Worm (Caenorhabditis elegans) whole organism, L2 larva: Measurements from ENCODE around the gene rhy-1.

Experiments
- C34F6.9 ChIP-seq: fragments of 150-350 bp; optimal IDR thresholded peaks from 2 replicates; lab custom pipeline; 2014; ENCODE audit warnings: missing biosample characterization, missing genetic modification characterization
- F13H6.1 ChIP-seq: sonication (generic microtip); optimal IDR thresholded peaks from 2 replicates; lab custom pipeline; 2016; ENCODE audit warnings: missing genetic modification characterization, missing compliant biosample characterization
- Y55F3AM.14 ChIP-seq: fragments of 200-800 bp; sonication (Bioruptor generic); optimal IDR thresholded peaks from 2 replicates; lab custom pipeline; 2018; ENCODE audit warnings: mild to moderate bottlenecking, missing genetic modification characterization, missing compliant biosample characterization
- alr-1 ChIP-seq: fragments of 150-350 bp; optimal IDR thresholded peaks from 2 replicates; lab custom pipeline; 2014; ENCODE audit warnings: missing biosample characterization, missing genetic modification characterization
- aly-2 ChIP-seq: fragments of 150-350 bp; optimal IDR thresholded peaks from 2 replicates; lab custom pipeline; 2014; ENCODE audit warnings: missing biosample characterization, missing genetic modification characterization
- ama-1 ChIP-seq: fragments of 150-350 bp; optimal IDR thresholded peaks from 2 replicates; lab custom pipeline; 2018; ENCODE audit warnings: inconsistent platforms
- blmp-1 ChIP-seq: sonication (generic microtip); optimal IDR thresholded peaks from 2 replicates; lab custom pipeline; 2017; ENCODE audit warnings: missing genetic modification characterization, mild to moderate bottlenecking, missing compliant biosample characterization, antibody characterized with exemption, moderate library complexity; ENCODE audit not compliant: insufficient read depth
- ceh-16 ChIP-seq: fragments of 150-350 bp; optimal IDR thresholded peaks from 2 replicates; lab custom pipeline; 2014; ENCODE audit warnings: missing biosample characterization, missing genetic modification characterization
- ceh-82 ChIP-seq: fragments of 150-350 bp; optimal IDR thresholded peaks from 2 replicates; lab custom pipeline; 2014; ENCODE audit warnings: missing biosample characterization, missing genetic modification characterization
- crh-2 ChIP-seq: sonication (generic microtip); optimal IDR thresholded peaks from 2 replicates; lab custom pipeline; 2017; ENCODE audit warnings: missing biosample characterization, missing genetic modification characterization
- dmd-4 ChIP-seq: sonication (generic microtip); optimal IDR thresholded peaks from 2 replicates; lab custom pipeline; 2017; ENCODE audit warnings: missing biosample characterization, missing genetic modification characterization
- egl-27 ChIP-seq: sonication (generic microtip); optimal IDR thresholded peaks from 3 replicates; lab custom pipeline; 2017; ENCODE audit warnings: missing biosample characterization, missing genetic modification reagents, missing genetic modification characterization
- elt-1 ChIP-seq: fragments of 150-350 bp; optimal IDR thresholded peaks from 2 replicates; lab custom pipeline; 2014; ENCODE audit warnings: missing biosample characterization, missing genetic modification characterization
- fos-1 ChIP-seq: fragments of 150-350 bp; optimal IDR thresholded peaks from 2 replicates; lab custom pipeline; 2014; ENCODE audit warnings: missing biosample characterization, missing genetic modification characterization
- gmeb-1 ChIP-seq: fragments of 150-350 bp; optimal IDR thresholded peaks from 2 replicates; lab custom pipeline; 2014; ENCODE audit warnings: missing biosample characterization, missing genetic modification characterization
- lin-11 ChIP-seq: fragments of 150-350 bp; sonication (generic microtip); optimal IDR thresholded peaks from 2 replicates; lab custom pipeline; 2014; ENCODE audit warnings: missing biosample characterization, missing genetic modification characterization, inconsistent platforms, mixed read lengths
- lin-39 ChIP-seq: fragments of 150-350 bp; optimal IDR thresholded peaks from 2 replicates; lab custom pipeline; 2014; ENCODE audit warnings: missing biosample characterization, missing genetic modification reagents, missing genetic modification characterization
- mab-5 ChIP-seq: fragments of 150-350 bp; optimal IDR thresholded peaks from 2 replicates; lab custom pipeline; 2014; ENCODE audit warnings: missing biosample characterization, missing genetic modification characterization
- mbf-1 ChIP-seq: sonication (generic microtip); optimal IDR thresholded peaks from 2 replicates; lab custom pipeline; 2017; ENCODE audit warnings: missing biosample characterization, missing genetic modification characterization
- mdl-1 ChIP-seq, 2 experiments: fragments of 150-350 bp in 1 of 2; sonication (generic microtip) in 1 of 2; optimal IDR thresholded peaks; 2 replicates each; lab custom pipeline; 2017; ENCODE audit warnings: missing biosample characterization in 2 of 2, missing genetic modification characterization in 2 of 2
- nhr-10 ChIP-seq: sonication (generic microtip); optimal IDR thresholded peaks from 2 replicates; lab custom pipeline; 2017; ENCODE audit warnings: missing biosample characterization, missing genetic modification characterization
- nhr-11 ChIP-seq: fragments of 150-350 bp; optimal IDR thresholded peaks from 2 replicates; lab custom pipeline; 2014; ENCODE audit warnings: missing biosample characterization, missing genetic modification characterization
- nhr-12 ChIP-seq: fragments of 150-350 bp; optimal IDR thresholded peaks from 2 replicates; lab custom pipeline; 2014; ENCODE audit warnings: missing biosample characterization, missing genetic modification characterization
- nhr-129 ChIP-seq: fragments of 150-350 bp; optimal IDR thresholded peaks from 2 replicates; lab custom pipeline; 2014; ENCODE audit warnings: missing biosample characterization, missing genetic modification characterization
- nhr-21 ChIP-seq: fragments of 150-350 bp; optimal IDR thresholded peaks from 2 replicates; lab custom pipeline; 2014; ENCODE audit warnings: missing biosample characterization, missing genetic modification characterization
- nhr-23 ChIP-seq: fragments of 150-350 bp; optimal IDR thresholded peaks from 2 replicates; lab custom pipeline; 2014; ENCODE audit warnings: missing biosample characterization, missing genetic modification reagents, missing genetic modification characterization
- nhr-237 ChIP-seq: fragments of 150-350 bp; optimal IDR thresholded peaks from 2 replicates; lab custom pipeline; 2014; ENCODE audit warnings: missing biosample characterization, missing genetic modification characterization
- nhr-25 ChIP-seq: fragments of 150-350 bp; sonication (generic microtip); optimal IDR thresholded peaks from 3 replicates; lab custom pipeline; 2014; ENCODE audit warnings: missing biosample characterization, missing genetic modification characterization
- nhr-6 ChIP-seq: fragments of 150-350 bp; optimal IDR thresholded peaks from 2 replicates; lab custom pipeline; 2014; ENCODE audit warnings: missing biosample characterization, missing genetic modification characterization
- nhr-77 ChIP-seq: fragments of 150-350 bp; optimal IDR thresholded peaks from 2 replicates; lab custom pipeline; 2014; ENCODE audit warnings: missing biosample characterization, missing genetic modification characterization
- peb-1 ChIP-seq: fragments of 150-350 bp; optimal IDR thresholded peaks from 2 replicates; lab custom pipeline; 2014; ENCODE audit warnings: missing biosample characterization, missing genetic modification characterization
- sem-4 ChIP-seq: fragments of 150-350 bp; optimal IDR thresholded peaks from 2 replicates; lab custom pipeline; 2014; ENCODE audit warnings: missing biosample characterization, missing genetic modification reagents, missing genetic modification characterization
- skn-1 ChIP-seq: sonication (generic microtip); optimal IDR thresholded peaks from 2 replicates; lab custom pipeline; 2017; ENCODE audit warnings: missing biosample characterization, missing genetic modification characterization
- sma-9 ChIP-seq, 2 experiments: fragments of 150-350 bp in 1 of 2; sonication (generic microtip) in 1 of 2; optimal IDR thresholded peaks; 2 replicates each; lab custom pipeline; 2014 to 2016; ENCODE audit warnings: missing genetic modification characterization in 2 of 2, mild to moderate bottlenecking in 1 of 2, missing biosample characterization in 1 of 2, missing compliant biosample characterization in 1 of 2, missing genetic modification reagents in 1 of 2, moderate library complexity in 1 of 2
- snpc-4 ChIP-seq: fragments of 150-350 bp; optimal IDR thresholded peaks from 2 replicates; lab custom pipeline; 2014; ENCODE audit warnings: missing biosample characterization, missing genetic modification characterization
- unc-39 ChIP-seq: fragments of 150-350 bp; optimal IDR thresholded peaks from 2 replicates; lab custom pipeline; 2014; ENCODE audit warnings: missing biosample characterization, missing genetic modification characterization
- unc-55 ChIP-seq: fragments of 150-350 bp; sonication (generic microtip); optimal IDR thresholded peaks from 3 replicates; lab custom pipeline; 2014; ENCODE audit warnings: missing biosample characterization, missing genetic modification reagents, missing genetic modification characterization
- zag-1 ChIP-seq: fragments of 150-350 bp; optimal IDR thresholded peaks from 2 replicates; lab custom pipeline; 2014; ENCODE audit warnings: missing biosample characterization, missing genetic modification characterization
- ztf-4 ChIP-seq: fragments of 150-350 bp; optimal IDR thresholded peaks from 2 replicates; lab custom pipeline; 2014; ENCODE audit warnings: missing biosample characterization, missing genetic modification characterization

The rhy-1 gene

ce11 chrII:9141110-9141509 is 20.1 kb upstream of the rhy-1 start:
- no peak for TF ChIP-seq dmd-4 (tag; lab: Kevin White, UChicago)
- no peak for TF ChIP-seq nhr-10 (tag; lab: Kevin White, UChicago)
- TF ChIP-seq snpc-4 (tag; lab: Kevin White, UChicago) = no peak
- TF ChIP-seq zag-1 = no peak
- no peak for TF ChIP-seq nhr-12
- TF ChIP-seq peb-1 (tag; lab: Kevin White, UChicago) = no peak
- no peak for TF ChIP-seq alr-1
- TF ChIP-seq mab-5 = no peak
- no peak for TF ChIP-seq egl-27 (tag; lab: Kevin White, UChicago)

- no peak for TF ChIP-seq ceh-82
- no peak for TF ChIP-seq unc-39 (tag; lab: Kevin White, UChicago)
- TF ChIP-seq Y55F3AM.14 (GFP tag; lab: Kevin White, UChicago) = no peak
Observed at ce11 chrII:9143795-9144194, 17.4 kb upstream of the rhy-1 start.

DNA sequence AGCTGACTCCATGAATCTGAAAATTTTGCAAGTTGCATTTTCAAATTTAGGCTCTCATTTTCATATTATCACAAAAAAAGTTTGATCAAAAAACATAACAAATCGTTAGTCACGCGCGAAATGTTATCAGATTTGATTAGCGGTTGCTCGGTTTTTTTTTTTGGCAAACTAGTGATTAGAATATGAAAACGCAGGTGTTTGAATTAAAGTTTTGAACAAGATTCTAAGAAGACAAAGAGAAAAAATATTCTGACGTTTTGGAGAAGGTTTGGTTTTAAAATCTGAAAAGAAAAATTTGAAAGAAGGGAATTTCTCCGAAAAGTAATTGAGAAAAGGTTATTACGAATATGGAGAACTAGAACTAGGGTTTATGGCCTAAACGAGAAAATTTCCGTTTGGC is 16.8 kb upstream of the rhy-1 start:
- TF ChIP-seq nhr-77 (tag; lab: Kevin White, UChicago) = no peak
- no peak for TF ChIP-seq Y55F3AM.14 (GFP tag; lab: Kevin White, UChicago)
- no peak for TF ChIP-seq ama-1 (lab: Kevin White, UChicago)

DNA sequence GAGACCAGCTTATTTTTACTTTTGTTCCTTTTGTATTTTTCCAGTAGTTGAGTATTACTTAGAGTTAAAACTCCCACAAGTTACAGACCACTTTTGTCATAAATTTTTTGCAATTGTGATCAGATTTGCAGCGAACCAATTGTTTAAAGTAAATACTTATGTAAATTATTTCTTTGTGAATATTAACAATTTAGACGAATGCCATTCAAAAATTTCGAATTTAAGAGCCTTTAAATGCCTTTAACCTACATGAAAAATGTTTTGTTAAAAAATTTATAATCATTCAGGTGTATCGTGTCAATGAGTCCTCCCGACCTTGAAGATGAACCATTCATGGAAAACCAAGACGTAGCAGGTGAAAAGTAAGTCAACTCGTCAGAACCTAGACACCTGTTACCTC is 15.2 kb upstream of the rhy-1 start, which contains the start of gene W07A12.4:
Gene W07A12.4, plus strand, starts transcription at position 301 of the 400 bp plus-strand sequence.
- no peak for TF ChIP-seq gmeb-1 (tag; lab: Kevin White, UChicago)
- no peak for TF ChIP-seq skn-1

ce11 chrII:9148079-9148478 is 13.1 kb upstream of the rhy-1 start:
- TF ChIP-seq nhr-10 (tag; lab: Kevin White, UChicago) (no peak), skn-1 (no peak), mbf-1 (no peak), aly-2 (tag; lab: Kevin White, UChicago) (no peak), zag-1 (no peak)

- no peak for TF ChIP-seq aly-2 (tag; lab: Kevin White, UChicago)
- no peak for TF ChIP-seq nhr-23 (tag; lab: Kevin White, UChicago)
- TF ChIP-seq C34F6.9 (tag; lab: Kevin White, UChicago) = no peak
- TF ChIP-seq Y55F3AM.14 (GFP tag; lab: Kevin White, UChicago) = no peak
- TF ChIP-seq dmd-4 (tag; lab: Kevin White, UChicago) = no peak
- no peak for TF ChIP-seq crh-2 (tag; lab: Kevin White, UChicago)
- TF ChIP-seq nhr-25 (tag; lab: Kevin White, UChicago) = no peak
- TF ChIP-seq elt-1 = no peak
- no peak for TF ChIP-seq mbf-1
- TF ChIP-seq nhr-6 (tag; lab: Kevin White, UChicago) = no peak
- TF ChIP-seq peb-1 (tag; lab: Kevin White, UChicago) = no peak
- TF ChIP-seq nhr-129 (tag; lab: Kevin White, UChicago) = no peak
- TF ChIP-seq F13H6.1 (tag; lab: Kevin White, UChicago) = no peak
- no peak for TF ChIP-seq lin-11
- TF ChIP-seq, all 48 proteins: peak for 0
Observed at ce11 chrII:9152231-9152630, 8.9 kb upstream of the rhy-1 start, which contains the start of gene col-78. TSS of gene col-78 (plus strand) at chrII:9152531.

ce11 chrII:9154339-9154738 is 6.8 kb upstream of the rhy-1 start:
- TF ChIP-seq ceh-16 (tag; lab: Kevin White, UChicago) (no peak), fos-1 (tag; lab: Kevin White, UChicago) (no peak), sma-9 (GFP tag; optimal IDR thresholded peaks at IDR 0.05; lab: Kevin White, UChicago) (no peak), sma-9 (tag; optimal IDR thresholded peaks at IDR 0.05; lab: Kevin White, UChicago) (no peak), nhr-21 (tag; lab: Kevin White, UChicago) (no peak), nhr-11 (tag; lab: Kevin White, UChicago) (no peak), dmd-4 (tag; lab: Kevin White, UChicago) (no peak), sem-4 (no peak), lin-11 (no peak), unc-55 (GFP tag; lab: Kevin White, UChicago) (no peak), mab-5 (no peak), ceh-82 (no peak), ztf-4 (tag; lab: Kevin White, UChicago) (no peak), elt-1 (no peak), lin-39 (tag; lab: Kevin White, UChicago) (no peak), nhr-12 (no peak), blmp-1 (tag; lab: Kevin White, UChicago) (no peak), mdl-1 (tag; optimal IDR thresholded peaks at IDR 0.05; lab: Kevin White, UChicago) (no peak), zag-1 (no peak), ama-1 (lab: Kevin White, UChicago) (no peak), nhr-237 (tag; lab: Kevin White, UChicago) (no peak)
